Fruit fly (Drosophila melanogaster) whole organism, adult: ENCODE measurements around the gene Nprl3.
A peak's percentile ranks its signal among the peaks of the same experiment; 100 is the strongest.

Source experiments
- CG14711 ChIP-seq: fragments of 200-800 bp; sonication (Bioruptor generic); optimal IDR thresholded peaks from 2 replicates; lab custom pipeline; 2018; ENCODE audit warnings: missing biosample characterization, mild to moderate bottlenecking, missing genetic modification characterization, moderate library complexity
- CG1620 ChIP-seq: fragments of 200-800 bp; sonication (Bioruptor generic); optimal IDR thresholded peaks from 2 replicates; lab custom pipeline; 2016; ENCODE audit warnings: missing biosample characterization, missing genetic modification characterization
- CG33017 ChIP-seq: fragments of 200-800 bp; sonication (Bioruptor generic); optimal IDR thresholded peaks from 2 replicates; lab custom pipeline; 2018; ENCODE audit warnings: missing biosample characterization, mild to moderate bottlenecking, missing genetic modification characterization, moderate library complexity
- CG5204 ChIP-seq: fragments of 200-800 bp; sonication (Bioruptor generic); optimal IDR thresholded peaks from 2 replicates; lab custom pipeline; 2016; ENCODE audit warnings: missing biosample characterization, missing genetic modification characterization
- Crg-1 ChIP-seq: fragments of 200-800 bp; sonication (Bioruptor generic); optimal IDR thresholded peaks from 2 replicates; lab custom pipeline; 2016; ENCODE audit warnings: missing biosample characterization, missing genetic modification characterization
- Hr96 ChIP-seq: fragments of 200-800 bp; sonication (Bioruptor generic); optimal IDR thresholded peaks from 2 replicates; lab custom pipeline; 2016; ENCODE audit warnings: missing biosample characterization, missing genetic modification characterization
- bab1 ChIP-seq: fragments of 200-800 bp; sonication (Bioruptor generic); optimal IDR thresholded peaks from 3 replicates; lab custom pipeline; 2019; ENCODE audit warnings: missing biosample characterization, mild to moderate bottlenecking, missing genetic modification characterization, moderate library complexity
- cic ChIP-seq: fragments of 200-800 bp; sonication (Bioruptor generic); optimal IDR thresholded peaks from 2 replicates; lab custom pipeline; 2017; ENCODE audit warnings: missing biosample characterization, mild to moderate bottlenecking, missing genetic modification characterization, moderate library complexity
- kay ChIP-seq: fragments of 200-800 bp; sonication (Bioruptor generic); peaks from one replicate; lab custom pipeline; 2016; ENCODE audit warnings: missing biosample characterization, missing genetic modification characterization, borderline replicate concordance
- tj ChIP-seq: fragments of 200-800 bp; sonication (Bioruptor generic); optimal IDR thresholded peaks from 3 replicates; lab custom pipeline; 2017; ENCODE audit warnings: missing biosample characterization, mild to moderate bottlenecking, missing genetic modification characterization, moderate library complexity

dm6 chr3L:13957212-13957668, 44.4 kb downstream of the Nprl3 start:
- TF ChIP-seq cic (GFP tag; lab: Kevin White, UChicago) (no peak), tj (GFP tag; lab: Kevin White, UChicago) (no peak), Crg-1 (GFP tag; lab: Kevin White, UChicago) (no peak), CG14711 (peak; percentile 13), CG1620 (GFP tag; lab: Kevin White, UChicago) (no peak), Hr96 (GFP tag; lab: Kevin White, UChicago) (no peak), kay (no peak), CG33017 (tag; lab: Kevin White, UChicago) (no peak), CG5204 (GFP tag; lab: Kevin White, UChicago) (no peak), bab1 (peak; percentile 44)
